Fruit fly (Drosophila melanogaster): ENCODE data around the gene KrT95D.

The KrT95D gene

dm6 chr3R:24025715-24026467, 5.7 kb downstream of the KrT95D start (continued):
- TF ChIP-seq trh (GFP tag; optimal IDR thresholded peaks at IDR 0.05) (no peak), CG12236 (GFP tag; optimal IDR thresholded peaks at IDR 0.05) (no peak), CG10267 (tag; optimal IDR thresholded peaks at IDR 0.05) (no peak), zen (tag; optimal IDR thresholded peaks at IDR 0.05) (no peak), Ets65A (GFP tag) (no peak), Fer2 (tag; optimal IDR thresholded peaks at IDR 0.05) (no peak), Sry-β (GFP tag; optimal IDR thresholded peaks at IDR 0.05) (no peak), bigmax (GFP tag; optimal IDR thresholded peaks at IDR 0.05) (no peak), row (GFP tag; IDR thresholded peaks at IDR 0.05) (peak; percentile 51; the same call in 2 of the 3 replicates), Oli (tag; optimal IDR thresholded peaks at IDR 0.05) (peak; percentile 40), Ets97D (GFP tag; optimal IDR thresholded peaks at IDR 0.05) (no peak), CG3281 (GFP tag; optimal IDR thresholded peaks at IDR 0.05) (no peak), pfk (GFP tag; optimal IDR thresholded peaks at IDR 0.05) (no peak), Atf3 (GFP tag; optimal IDR thresholded peaks at IDR 0.05) (peak; percentile 34), Vsx1 (GFP tag; optimal IDR thresholded peaks at IDR 0.05) (no peak), zfh1 (GFP tag; IDR thresholded peaks at IDR 0.05) (no peak), Drgx (GFP tag; IDR thresholded peaks at IDR 0.05) (0 out of 2 replicates have a peak, but pooled peaks have one; percentile 31), Neu2 (GFP tag; optimal IDR thresholded peaks at IDR 0.05; ENCODE audit: borderline replicate concordance) (no peak), CG9215 (GFP tag; IDR thresholded peaks at IDR 0.05) (no peak), Myb (GFP tag; optimal IDR thresholded peaks at IDR 0.05) (no peak), CG13775 (GFP tag; optimal IDR thresholded peaks at IDR 0.05) (no peak), CG14014 (GFP tag; IDR thresholded peaks at IDR 0.05) (peak; percentile 36; the same call in 1 of the 2 replicates), HLH4C (GFP tag; IDR thresholded peaks at IDR 0.05; ENCODE audit: partially characterized antibody) (no peak), Adf1 (GFP tag; IDR thresholded peaks at IDR 0.05) (no peak), Asciz (GFP tag; optimal IDR thresholded peaks at IDR 0.05) (no peak), CG14441 (GFP tag; IDR thresholded peaks at IDR 0.05) (peak; percentile 32; the same call in 1 of the 2 replicates), MBD-R2 (GFP tag; IDR thresholded peaks at IDR 0.05) (no peak), ken (GFP tag; IDR thresholded peaks at IDR 0.05) (no peak), CG9437 (GFP tag; optimal IDR thresholded peaks at IDR 0.05) (peak; percentile 17), ac (GFP tag; optimal IDR thresholded peaks at IDR 0.05) (no peak), hb (GFP tag; IDR thresholded peaks at IDR 0.05; ENCODE audit: partially characterized antibody) (no peak), sug (tag; optimal IDR thresholded peaks at IDR 0.05) (no peak), CG1529 (GFP tag; optimal IDR thresholded peaks at IDR 0.05) (no peak), CG14965 (GFP tag; optimal IDR thresholded peaks at IDR 0.05; ENCODE audit: borderline replicate concordance) (no peak), Atf6 (GFP tag; IDR thresholded peaks at IDR 0.05) (no peak), Hr78 (GFP tag; optimal IDR thresholded peaks at IDR 0.05) (peak in 1 of 2 experiments; percentile 59), Chrac-16 (GFP tag; optimal IDR thresholded peaks at IDR 0.05) (peak; percentile 18), Ravus (GFP tag; IDR thresholded peaks at IDR 0.05) (no peak), sens (GFP tag) (peak; percentile 83), pho (GFP tag; optimal IDR thresholded peaks at IDR 0.05) (no peak), CG43689 (GFP tag; IDR thresholded peaks at IDR 0.05) (no peak), Rfx (GFP tag; IDR thresholded peaks at IDR 0.05) (peak; percentile 54), D19B (GFP tag; optimal IDR thresholded peaks at IDR 0.05) (peak; percentile 55), CG11504 (tag; optimal IDR thresholded peaks at IDR 0.05) (peak; percentile 66), chm (GFP tag; IDR thresholded peaks at IDR 0.05) (no peak), CG16813 (GFP tag; IDR thresholded peaks at IDR 0.05; ENCODE audit: partially characterized antibody) (no peak), Abd-B (GFP tag; optimal IDR thresholded peaks at IDR 0.05) (no peak), Kr (GFP tag; optimal IDR thresholded peaks at IDR 0.05) (no peak), CG1233 (GFP tag; optimal IDR thresholded peaks at IDR 0.05) (peak; percentile 4)

All from whole organism, embryonic.